Worm (Caenorhabditis elegans) whole organism, mixed stage, embryonic: ENCODE results near the gene C54F6.18.

ENCODE experiments used
- M03D4.4 ChIP-seq: sonication (generic microtip); optimal IDR thresholded peaks from 2 replicates; lab custom pipeline; 2017; ENCODE audit warnings: mild to moderate bottlenecking, missing genetic modification characterization, missing compliant biosample characterization
- bed-3 ChIP-seq: fragments of 200-800 bp; sonication (Bioruptor generic); optimal IDR thresholded peaks from 3 replicates; lab custom pipeline; 2018; ENCODE audit warnings: mild to moderate bottlenecking, missing genetic modification characterization, moderate library complexity, missing compliant biosample characterization
- blmp-1 ChIP-seq: fragments of 150-350 bp; optimal IDR thresholded peaks from 2 replicates; lab custom pipeline; 2014; ENCODE audit warnings: missing biosample characterization, missing genetic modification characterization
- ceh-39 ChIP-seq: fragments of 150-350 bp; optimal IDR thresholded peaks from 2 replicates; lab custom pipeline; 2014; ENCODE audit warnings: missing biosample characterization, missing genetic modification characterization
- ceh-43 ChIP-seq: fragments of 200-800 bp; sonication (Bioruptor generic); optimal IDR thresholded peaks from 2 replicates; lab custom pipeline; 2018; ENCODE audit warnings: mild to moderate bottlenecking, missing genetic modification characterization, moderate library complexity, missing compliant biosample characterization
- ceh-83 ChIP-seq: fragments of 200-800 bp; sonication (Bioruptor generic); optimal IDR thresholded peaks from 2 replicates; lab custom pipeline; 2018; ENCODE audit warnings: mild to moderate bottlenecking, missing genetic modification characterization, missing compliant biosample characterization
- ces-1 ChIP-seq: fragments of 150-350 bp; optimal IDR thresholded peaks from 2 replicates; lab custom pipeline; 2014; ENCODE audit warnings: missing biosample characterization, missing genetic modification reagents, missing genetic modification characterization
- cnd-1 ChIP-seq: fragments of 200-800 bp; sonication (Bioruptor generic); optimal IDR thresholded peaks from 2 replicates; lab custom pipeline; 2018; ENCODE audit warnings: mild to moderate bottlenecking, missing genetic modification characterization, missing compliant biosample characterization
- drap-1 ChIP-seq: fragments of 200-800 bp; sonication (Bioruptor generic); optimal IDR thresholded peaks from 3 replicates; lab custom pipeline; 2018; ENCODE audit warnings: mild to moderate bottlenecking, missing genetic modification characterization, missing compliant biosample characterization
- elt-1 ChIP-seq: sonication (generic microtip); optimal IDR thresholded peaks from 2 replicates; lab custom pipeline; 2017; ENCODE audit warnings: missing genetic modification characterization, mild to moderate bottlenecking, missing compliant biosample characterization, antibody characterized with exemption, moderate library complexity, borderline replicate concordance; ENCODE audit not compliant: insufficient read depth
- elt-3 ChIP-seq: fragments of 150-350 bp; optimal IDR thresholded peaks from 2 replicates; lab custom pipeline; 2014; ENCODE audit warnings: missing biosample characterization, missing genetic modification characterization
- flh-1 ChIP-seq: fragments of 200-800 bp; sonication (Bioruptor generic); optimal IDR thresholded peaks from 2 replicates; lab custom pipeline; 2018; ENCODE audit warnings: mild to moderate bottlenecking, missing genetic modification characterization, moderate library complexity, missing compliant biosample characterization
- ham-2 ChIP-seq: fragments of 200-800 bp; sonication (Bioruptor generic); optimal IDR thresholded peaks from 2 replicates; lab custom pipeline; 2018; ENCODE audit warnings: mild to moderate bottlenecking, missing genetic modification characterization, missing compliant biosample characterization
- hlh-1 ChIP-seq: fragments of 150-350 bp; optimal IDR thresholded peaks from 2 replicates; lab custom pipeline; 2014; ENCODE audit warnings: missing biosample characterization, missing genetic modification reagents, missing genetic modification characterization
- lin-13 ChIP-seq: fragments of 150-350 bp; optimal IDR thresholded peaks from 2 replicates; lab custom pipeline; 2014; ENCODE audit warnings: missing biosample characterization, missing genetic modification characterization
- lin-32 ChIP-seq: fragments of 200-800 bp; sonication (Bioruptor generic); optimal IDR thresholded peaks from 2 replicates; lab custom pipeline; 2018; ENCODE audit warnings: mild to moderate bottlenecking, missing genetic modification characterization, missing compliant biosample characterization
- lsy-2 ChIP-seq: fragments of 150-350 bp; optimal IDR thresholded peaks from 2 replicates; lab custom pipeline; 2014; ENCODE audit warnings: missing biosample characterization, missing genetic modification characterization
- mab-5 ChIP-seq: fragments of 150-350 bp; optimal IDR thresholded peaks from 2 replicates; lab custom pipeline; 2014; ENCODE audit warnings: missing biosample characterization, missing genetic modification characterization
- mep-1 ChIP-seq: fragments of 150-350 bp; optimal IDR thresholded peaks from 2 replicates; lab custom pipeline; 2017; ENCODE audit warnings: missing biosample characterization, missing genetic modification reagents, missing genetic modification characterization, inconsistent platforms
- mls-2 ChIP-seq: sonication (generic microtip); optimal IDR thresholded peaks from 2 replicates; lab custom pipeline; 2016; ENCODE audit warnings: mild to moderate bottlenecking, missing genetic modification characterization, moderate library complexity, missing compliant biosample characterization
- nhr-12 ChIP-seq: fragments of 150-350 bp; optimal IDR thresholded peaks from 2 replicates; lab custom pipeline; 2014; ENCODE audit warnings: missing biosample characterization, missing genetic modification characterization
- nhr-2 ChIP-seq: fragments of 150-350 bp; optimal IDR thresholded peaks from 2 replicates; lab custom pipeline; 2014; ENCODE audit warnings: missing biosample characterization, missing genetic modification characterization
- nhr-237 ChIP-seq: fragments of 150-350 bp; optimal IDR thresholded peaks from 2 replicates; lab custom pipeline; 2014; ENCODE audit warnings: missing biosample characterization, missing genetic modification characterization
- nhr-28 ChIP-seq: fragments of 150-350 bp; optimal IDR thresholded peaks from 2 replicates; lab custom pipeline; 2014; ENCODE audit warnings: missing biosample characterization, missing genetic modification characterization
- nhr-76 ChIP-seq: sonication (generic microtip); optimal IDR thresholded peaks from 2 replicates; lab custom pipeline; 2017; ENCODE audit warnings: missing biosample characterization, missing genetic modification characterization
- pha-4 ChIP-seq: fragments of 150-350 bp; optimal IDR thresholded peaks from 2 replicates; lab custom pipeline; 2018; ENCODE audit warnings: missing biosample characterization, missing genetic modification reagents, missing genetic modification characterization
- sem-2 ChIP-seq: fragments of 200-800 bp; sonication (Bioruptor generic); optimal IDR thresholded peaks from 2 replicates; lab custom pipeline; 2018; ENCODE audit warnings: mild to moderate bottlenecking, missing genetic modification characterization, missing compliant biosample characterization
- sptf-1 ChIP-seq: sonication (generic microtip); optimal IDR thresholded peaks from 2 replicates; lab custom pipeline; 2017; ENCODE audit warnings: mild to moderate bottlenecking, missing genetic modification characterization, moderate library complexity, missing compliant biosample characterization
- tbx-8 ChIP-seq: fragments of 200-800 bp; sonication (Bioruptor generic); optimal IDR thresholded peaks from 2 replicates; lab custom pipeline; 2018; ENCODE audit warnings: mild to moderate bottlenecking, missing genetic modification characterization, moderate library complexity, missing compliant biosample characterization
- unc-120 ChIP-seq: sonication (generic microtip); optimal IDR thresholded peaks from 2 replicates; lab custom pipeline; 2017; ENCODE audit warnings: missing genetic modification characterization, missing compliant biosample characterization; ENCODE audit not compliant: poor library complexity, severe bottlenecking
- unc-39 ChIP-seq: fragments of 150-350 bp; optimal IDR thresholded peaks from 2 replicates; lab custom pipeline; 2014; ENCODE audit warnings: missing biosample characterization, missing genetic modification characterization
- unc-62 ChIP-seq: fragments of 150-350 bp; optimal IDR thresholded peaks from 2 replicates; lab custom pipeline; 2014; ENCODE audit warnings: missing biosample characterization, missing genetic modification reagents, missing genetic modification characterization
- zip-8 ChIP-seq: fragments of 150-350 bp; optimal IDR thresholded peaks from 2 replicates; lab custom pipeline; 2014; ENCODE audit warnings: missing biosample characterization, missing genetic modification characterization
- ztf-11 ChIP-seq: fragments of 150-350 bp; optimal IDR thresholded peaks from 2 replicates; lab custom pipeline; 2014; ENCODE audit warnings: missing biosample characterization, missing genetic modification characterization

The C54F6.18 gene

DNA sequence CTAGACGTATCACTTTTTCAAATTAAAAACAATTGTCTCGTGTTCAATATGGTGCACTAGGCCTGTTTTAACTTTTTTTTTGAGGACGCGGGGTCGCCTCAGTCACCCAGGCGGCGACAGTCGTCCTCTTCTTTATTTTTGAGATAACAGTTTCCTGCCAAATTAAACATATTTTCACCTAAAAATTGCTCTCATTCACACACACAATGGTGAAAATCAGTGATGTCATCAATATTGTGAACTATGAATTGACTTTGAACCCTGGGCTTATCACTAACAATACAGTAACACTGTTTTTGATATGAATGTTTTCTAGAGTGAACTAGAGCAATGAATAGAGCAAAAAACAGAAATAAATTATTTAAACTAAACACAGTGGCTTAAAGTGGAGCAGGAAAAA, 4.5 kb upstream of the C54F6.18 start:
- TF ChIP-seq ces-1 (GFP tag; lab: Kevin White, UChicago) (no peak), unc-120 (tag; lab: Kevin White, UChicago) (no peak), nhr-28 (tag; lab: Kevin White, UChicago) (no peak), mls-2 (no peak), ceh-39 (tag; lab: Kevin White, UChicago) (no peak), lin-32 (GFP tag; lab: Kevin White, UChicago) (no peak), elt-3 (no peak), elt-1 (tag; lab: Kevin White, UChicago) (no peak), lsy-2 (no peak), sptf-1 (no peak), ceh-43 (no peak), nhr-237 (tag; lab: Kevin White, UChicago) (no peak), lin-13 (tag; lab: Kevin White, UChicago) (no peak), drap-1 (GFP tag; lab: Kevin White, UChicago) (no peak), ztf-11 (no peak), unc-62 (GFP tag; lab: Kevin White, UChicago) (no peak), sem-2 (GFP tag; lab: Kevin White, UChicago) (no peak)

DNA sequence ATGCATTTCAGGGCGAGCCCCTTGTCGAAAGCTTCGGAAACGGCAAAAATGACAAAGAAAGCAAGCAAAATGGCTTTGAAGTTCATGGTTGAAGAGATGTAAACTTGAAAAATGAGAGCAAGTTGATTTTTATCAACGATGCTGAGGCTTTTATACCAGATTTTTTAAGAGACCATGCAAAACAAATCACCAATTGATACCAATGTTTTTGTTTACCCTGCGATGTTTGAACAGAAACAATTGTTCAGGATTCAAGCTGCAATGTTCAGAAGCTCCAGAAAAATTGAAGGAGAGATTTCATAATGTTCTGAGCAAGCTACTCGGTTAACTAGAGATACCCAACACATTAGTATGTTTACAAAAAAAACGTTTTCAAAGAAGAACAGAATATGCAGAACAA, 3.5 kb upstream of the C54F6.18 start, which contains the start of gene C54F6.15:
TSS of gene C54F6.15 (minus strand) at position 101 of the 400 bp plus-strand sequence.
- TF ChIP-seq unc-39 (tag; lab: Kevin White, UChicago): no peak
- no peak for TF ChIP-seq lsy-2
- TF ChIP-seq nhr-12 (tag; lab: Kevin White, UChicago): no peak
- no peak for TF ChIP-seq lin-32 (GFP tag; lab: Kevin White, UChicago)
- no peak for TF ChIP-seq cnd-1 (tag; lab: Kevin White, UChicago)
- no peak for TF ChIP-seq bed-3 (GFP tag; lab: Kevin White, UChicago)
- TF ChIP-seq elt-1 (tag; lab: Kevin White, UChicago): no peak
- no peak for TF ChIP-seq ztf-11
- no peak for TF ChIP-seq mep-1 (tag; lab: Kevin White, UChicago)
- no peak for TF ChIP-seq flh-1 (GFP tag; lab: Kevin White, UChicago)
- no peak for TF ChIP-seq sem-2 (GFP tag; lab: Kevin White, UChicago)
- no peak for TF ChIP-seq mab-5
- TF ChIP-seq mls-2: no peak
- TF ChIP-seq ham-2 (GFP tag; lab: Kevin White, UChicago): no peak
- TF ChIP-seq unc-62 (GFP tag; lab: Kevin White, UChicago): no peak
- no peak for TF ChIP-seq elt-3
- TF ChIP-seq blmp-1 (tag; lab: Kevin White, UChicago): no peak
- TF ChIP-seq drap-1 (GFP tag; lab: Kevin White, UChicago): no peak
- no peak for TF ChIP-seq nhr-237 (tag; lab: Kevin White, UChicago)

- TF ChIP-seq elt-3: no peak
- no peak for TF ChIP-seq M03D4.4 (tag; lab: Kevin White, UChicago)
- TF ChIP-seq ceh-43: no peak
- no peak for TF ChIP-seq mls-2
- no peak for TF ChIP-seq lin-13 (tag; lab: Kevin White, UChicago)
- TF ChIP-seq hlh-1 (tag; lab: Kevin White, UChicago): no peak
- no peak for TF ChIP-seq flh-1 (GFP tag; lab: Kevin White, UChicago)
- TF ChIP-seq nhr-237 (tag; lab: Kevin White, UChicago): no peak
- TF ChIP-seq nhr-76 (tag; lab: Kevin White, UChicago): no peak
- TF ChIP-seq nhr-28 (tag; lab: Kevin White, UChicago): no peak
- TF ChIP-seq zip-8 (tag; lab: Kevin White, UChicago): no peak
- no peak for TF ChIP-seq mep-1 (tag; lab: Kevin White, UChicago)
- no peak for TF ChIP-seq lsy-2
- no peak for TF ChIP-seq nhr-2 (tag; lab: Kevin White, UChicago)
- TF ChIP-seq unc-120 (tag; lab: Kevin White, UChicago): no peak
Observed at ce11 chrV:7523392-7523791, 2.4 kb upstream of the C54F6.18 start, which contains the start of gene C54F6.6. Gene C54F6.6 (plus strand): TSS chrV:7523692.

ce11 chrV:7524447-7524846, 1.3 kb upstream of the C54F6.18 start, which contains the start of gene C54F6.20:
Gene C54F6.20 (plus strand): TSS chrV:7524747.
- TF ChIP-seq ceh-83 (GFP tag; lab: Kevin White, UChicago): no peak
- no peak for TF ChIP-seq pha-4 (tag; lab: Kevin White, UChicago)
- no peak for TF ChIP-seq M03D4.4 (tag; lab: Kevin White, UChicago)
- TF ChIP-seq elt-3: no peak
- TF ChIP-seq nhr-12 (tag; lab: Kevin White, UChicago): no peak
- no peak for TF ChIP-seq ceh-43
- no peak for TF ChIP-seq elt-1 (tag; lab: Kevin White, UChicago)
- no peak for TF ChIP-seq lsy-2
- TF ChIP-seq tbx-8 (GFP tag; lab: Kevin White, UChicago): no peak
- TF ChIP-seq zip-8 (tag; lab: Kevin White, UChicago): no peak
- TF ChIP-seq lin-13 (tag; lab: Kevin White, UChicago): no peak
- no peak for TF ChIP-seq sptf-1
- TF ChIP-seq ztf-11: no peak
- no peak for TF ChIP-seq nhr-76 (tag; lab: Kevin White, UChicago)
- TF ChIP-seq unc-39 (tag; lab: Kevin White, UChicago): no peak
- no peak for TF ChIP-seq lin-32 (GFP tag; lab: Kevin White, UChicago)
- no peak for TF ChIP-seq ham-2 (GFP tag; lab: Kevin White, UChicago)
